Worm (Caenorhabditis elegans): ENCODE data around the gene C53A5.16.

DNA sequence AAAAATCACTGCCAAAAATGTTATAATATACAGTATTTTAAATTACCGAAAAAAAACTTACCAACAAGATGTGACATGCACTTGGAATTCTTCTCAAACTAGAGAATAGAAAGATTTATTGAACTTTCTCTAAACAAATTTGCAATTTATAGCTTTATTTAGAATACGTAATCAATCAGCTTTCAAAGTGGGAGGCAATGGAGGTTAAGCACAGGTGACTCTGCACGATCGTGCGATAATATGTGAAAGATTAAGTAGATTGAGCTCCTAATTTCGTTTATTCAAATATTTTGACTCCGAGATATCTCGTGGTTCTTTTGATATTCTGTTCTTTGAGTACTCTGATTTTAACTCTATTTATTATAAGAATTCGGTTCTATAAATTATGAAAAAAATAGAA, 4.4 kb downstream of the C53A5.16 start, which contains the start of gene R02D5.6:
- no peak for TF ChIP-seq ama-1 (optimal IDR thresholded peaks at IDR 0.05)
- TF ChIP-seq egl-27 (tag; optimal IDR thresholded peaks at IDR 0.05), result no peak
- TF ChIP-seq tlp-1 (tag; optimal IDR thresholded peaks at IDR 0.05), result no peak
- no peak for TF ChIP-seq pqm-1 (tag; optimal IDR thresholded peaks at IDR 0.05)
- TF ChIP-seq nhr-85 (tag), result no peak
- no peak for TF ChIP-seq nhr-237 (tag; optimal IDR thresholded peaks at IDR 0.05)
- no peak for TF ChIP-seq unc-30 (tag; optimal IDR thresholded peaks at IDR 0.05)

All from whole organism, L1 larva.